Fruit fly (Drosophila melanogaster) S2 (cell line): ENCODE measurements around the gene CG31457.

ENCODE experiments used
- CG8478 ChIP-seq: fragments of >200 bp; optimal IDR thresholded peaks from 2 replicates; lab custom pipeline; 2018
- CTCF ChIP-seq, 2 experiments: fragments of >200 bp; optimal IDR thresholded peaks; 2 replicates each; lab custom pipeline; 2018

- TF ChIP-seq CG8478 (lab: Kevin White, UChicago) (no peak), CTCF (optimal IDR thresholded peaks at IDR 0.05; lab: Kevin White, UChicago) (no peak)
These were observed 17.1 kb downstream of the CG31457 start for dm6 chr3R:23110724-23111123.
